Worm (Caenorhabditis elegans) whole organism, midembryonic: Measurements from ENCODE around the gene gur-5.

Experiments
- T22C8.4 ChIP-seq: fragments of 200-800 bp; sonication (Bioruptor generic); IDR thresholded peaks from 2 replicates; pipeline ENCODE4 v1.3.6; 2022; ENCODE audit warnings: missing genetic modification characterization, missing compliant biosample characterization
- cog-1 ChIP-seq: sonication (generic microtip); optimal IDR thresholded peaks from 2 replicates; lab custom pipeline; 2016; ENCODE audit warnings: missing genetic modification characterization, missing compliant biosample characterization
- flt-1 ChIP-seq: fragments of 200-800 bp; sonication (Bioruptor generic); IDR thresholded peaks from 2 replicates; pipeline ENCODE4 v1.3.6; 2022; ENCODE audit warnings: missing genetic modification characterization, missing compliant biosample characterization
- klf-2 ChIP-seq: fragments of 200-800 bp; sonication (Bioruptor generic); conservative IDR thresholded peaks from 2 replicates; pipeline ENCODE4 v1.3.6; 2022; ENCODE audit warnings: missing genetic modification reagents, missing genetic modification characterization, missing compliant biosample characterization
- med-1 ChIP-seq: sonication (generic microtip); optimal IDR thresholded peaks from 2 replicates; lab custom pipeline; 2017; ENCODE audit warnings: missing genetic modification characterization, mild to moderate bottlenecking, missing compliant biosample characterization, antibody characterized with exemption, missing genetic modification reagents; ENCODE audit not compliant: insufficient read depth
- ref-1 ChIP-seq: fragments of 200-800 bp; sonication (Bioruptor generic); conservative IDR thresholded peaks from 2 replicates; pipeline ENCODE4 v1.3.6; 2022; ENCODE audit warnings: missing genetic modification reagents, missing genetic modification characterization, missing compliant biosample characterization

- TF ChIP-seq klf-2 (GFP tag; lab: Robert Waterston, UW): no peak
- no peak for TF ChIP-seq ref-1
- no peak for TF ChIP-seq flt-1 (GFP tag; lab: Robert Waterston, UW)
- no peak for TF ChIP-seq cog-1 (tag; lab: Kevin White, UChicago)
- no peak for TF ChIP-seq med-1 (GFP tag; lab: Kevin White, UChicago)
- no peak for TF ChIP-seq T22C8.4 (GFP tag; lab: Robert Waterston, UW)
Measured at ce11 chrII:5238366-5238765, 46.8 kb upstream of the gur-5 start, which contains the start of gene pho-4.
